Fruit fly (Drosophila melanogaster) whole organism, embryonic: Measurements from ENCODE around the gene GstO3.

Experiments used
- Bgb ChIP-seq: fragments of 200-800 bp; sonication (Bioruptor generic); IDR thresholded peaks from 2 replicates; pipeline ENCODE4 v1.3.6; 2022; ENCODE audit warnings: missing biosample characterization, missing genetic modification characterization; ENCODE audit not compliant: partially characterized antibody
- CG11695 ChIP-seq: fragments of 200-800 bp; sonication (Bioruptor generic); IDR thresholded peaks from 3 replicates; pipeline ENCODE4 v1.3.6; 2022; ENCODE audit warnings: missing biosample characterization, missing genetic modification characterization
- CG12155 ChIP-seq: fragments of 200-800 bp; sonication (Bioruptor generic); optimal IDR thresholded peaks from 3 replicates; lab custom pipeline; 2016; ENCODE audit warnings: missing biosample characterization, missing genetic modification characterization
- CG1233 ChIP-seq: fragments of 200-800 bp; sonication (Bioruptor generic); optimal IDR thresholded peaks from 4 replicates; lab custom pipeline; 2018; ENCODE audit warnings: missing biosample characterization, mild to moderate bottlenecking, missing genetic modification characterization
- CG12659 ChIP-seq: fragments of 200-800 bp; sonication (Bioruptor generic); optimal IDR thresholded peaks from 3 replicates; lab custom pipeline; 2017; ENCODE audit warnings: mild to moderate bottlenecking, missing biosample characterization, missing genetic modification reagents, missing genetic modification characterization
- CG12769 ChIP-seq: fragments of 200-800 bp; sonication (Bioruptor generic); optimal IDR thresholded peaks from 2 replicates; lab custom pipeline; 2019; ENCODE audit warnings: missing biosample characterization, mild to moderate bottlenecking, missing genetic modification characterization, moderate library complexity
- CG12942 ChIP-seq: fragments of 200-800 bp; sonication (Bioruptor generic); optimal IDR thresholded peaks from 3 replicates; lab custom pipeline; 2016; ENCODE audit warnings: missing biosample characterization, missing genetic modification characterization
- CG13287 ChIP-seq: fragments of 200-800 bp; sonication (Bioruptor generic); IDR thresholded peaks from 2 replicates; pipeline ENCODE4 v1.3.6; 2022; ENCODE audit warnings: missing biosample characterization, missing genetic modification characterization; ENCODE audit not compliant: partially characterized antibody
- CG14014 ChIP-seq: fragments of 200-800 bp; sonication (Bioruptor generic); IDR thresholded peaks from 2 replicates; pipeline ENCODE4 v1.3.6; 2022; ENCODE audit warnings: missing biosample characterization, missing genetic modification characterization
- CG15479 ChIP-seq: fragments of 200-800 bp; sonication (Bioruptor generic); optimal IDR thresholded peaks from 3 replicates; lab custom pipeline; 2019; ENCODE audit warnings: missing biosample characterization, mild to moderate bottlenecking, missing genetic modification characterization, moderate library complexity
- CG15514 ChIP-seq: fragments of 200-800 bp; sonication (Bioruptor generic); optimal IDR thresholded peaks from 3 replicates; lab custom pipeline; 2017; ENCODE audit warnings: missing biosample characterization, missing genetic modification characterization, mild to moderate bottlenecking, moderate library complexity, missing genetic modification reagents
- CG17385 ChIP-seq: fragments of 200-800 bp; sonication (Bioruptor generic); optimal IDR thresholded peaks from 3 replicates; lab custom pipeline; 2018; ENCODE audit warnings: missing biosample characterization, mild to moderate bottlenecking, missing genetic modification characterization
- CG2116 ChIP-seq: fragments of 200-800 bp; sonication (Bioruptor generic); optimal IDR thresholded peaks from 3 replicates; lab custom pipeline; 2018; ENCODE audit warnings: missing biosample characterization, mild to moderate bottlenecking, missing genetic modification characterization
- CG30403 ChIP-seq: fragments of 200-800 bp; sonication (Bioruptor generic); optimal IDR thresholded peaks from 3 replicates; lab custom pipeline; 2016; ENCODE audit warnings: missing biosample characterization, missing genetic modification characterization
- CG3407 ChIP-seq: fragments of 200-800 bp; sonication (Bioruptor generic); optimal IDR thresholded peaks from 2 replicates; lab custom pipeline; 2018; ENCODE audit warnings: missing biosample characterization, mild to moderate bottlenecking, missing genetic modification characterization
- CG43689 ChIP-seq: fragments of 200-800 bp; sonication (Bioruptor generic); IDR thresholded peaks from 2 replicates; pipeline ENCODE4 v1.3.6; 2022; ENCODE audit warnings: missing biosample characterization, missing genetic modification characterization
- CG6254 ChIP-seq: fragments of 200-800 bp; sonication (Bioruptor generic); optimal IDR thresholded peaks from 3 replicates; lab custom pipeline; 2017; ENCODE audit warnings: mild to moderate bottlenecking, missing biosample characterization, missing genetic modification reagents, missing genetic modification characterization
- CG9797 ChIP-seq: fragments of 200-800 bp; sonication (Bioruptor generic); optimal IDR thresholded peaks from 3 replicates; lab custom pipeline; 2018; ENCODE audit warnings: missing biosample characterization, mild to moderate bottlenecking, missing genetic modification characterization
- Camta ChIP-seq: fragments of 200-800 bp; sonication (Bioruptor generic); optimal IDR thresholded peaks from 2 replicates; lab custom pipeline; 2016; ENCODE audit warnings: missing biosample characterization, missing genetic modification characterization
- Dad ChIP-seq: fragments of 200-800 bp; sonication (Bioruptor generic); optimal IDR thresholded peaks from 3 replicates; lab custom pipeline; 2016; ENCODE audit warnings: missing biosample characterization, missing genetic modification characterization
- Dip3 ChIP-seq: fragments of 200-800 bp; sonication (Bioruptor generic); optimal IDR thresholded peaks from 3 replicates; lab custom pipeline; 2016; ENCODE audit warnings: missing biosample characterization, missing genetic modification characterization
- Fer2 ChIP-seq: fragments of 200-800 bp; sonication (Bioruptor generic); optimal IDR thresholded peaks from 2 replicates; lab custom pipeline; 2018; ENCODE audit warnings: missing biosample characterization, mild to moderate bottlenecking, missing genetic modification characterization, moderate library complexity
- Fer3 ChIP-seq: fragments of 200-800 bp; sonication (Bioruptor generic); optimal IDR thresholded peaks from 2 replicates; lab custom pipeline; 2018; ENCODE audit warnings: missing biosample characterization, mild to moderate bottlenecking, missing genetic modification characterization, moderate library complexity
- GATAe ChIP-seq: fragments of 200-800 bp; sonication (Bioruptor generic); conservative IDR thresholded peaks from 2 replicates; pipeline ENCODE4 v1.3.6; 2022; ENCODE audit warnings: missing biosample characterization, missing genetic modification characterization
- HLH54F ChIP-seq: fragments of 200-800 bp; sonication (Bioruptor generic); optimal IDR thresholded peaks from 3 replicates; lab custom pipeline; 2016; ENCODE audit warnings: missing biosample characterization, missing genetic modification characterization
- MBD-R2 ChIP-seq: fragments of 200-800 bp; sonication (Bioruptor generic); IDR thresholded peaks from 2 replicates; pipeline ENCODE4 v1.3.6; 2022; ENCODE audit warnings: missing biosample characterization, missing genetic modification characterization
- Ravus ChIP-seq: fragments of 200-800 bp; sonication (Bioruptor generic); IDR thresholded peaks from 2 replicates; pipeline ENCODE4 v1.3.6; 2022; ENCODE audit warnings: missing biosample characterization, missing genetic modification characterization
- Rfx ChIP-seq: fragments of 200-800 bp; sonication (Bioruptor generic); IDR thresholded peaks from 2 replicates; pipeline ENCODE4 v1.3.6; 2022; ENCODE audit warnings: missing biosample characterization, missing genetic modification characterization
- bsh ChIP-seq, 2 experiments: fragments of 200-800 bp; sonication (Bioruptor generic); optimal IDR thresholded peaks; 2 replicates each; lab custom pipeline; 2017 to 2018; ENCODE audit warnings: mild to moderate bottlenecking in 2 of 2, missing biosample characterization in 2 of 2, missing genetic modification characterization in 2 of 2, moderate library complexity in 1 of 2
- cas ChIP-seq: fragments of 200-800 bp; sonication (Bioruptor generic); IDR thresholded peaks from 2 replicates; pipeline ENCODE4 v1.3.6; 2022; ENCODE audit warnings: missing biosample characterization, missing genetic modification characterization
- cwo ChIP-seq: fragments of 200-800 bp; sonication (Bioruptor generic); optimal IDR thresholded peaks from 3 replicates; lab custom pipeline; 2017; ENCODE audit warnings: missing biosample characterization, missing genetic modification characterization, mild to moderate bottlenecking, moderate library complexity, missing genetic modification reagents
- dimm ChIP-seq: fragments of 200-800 bp; sonication (Bioruptor generic); IDR thresholded peaks from 2 replicates; pipeline ENCODE4 v1.3.6; 2022; ENCODE audit warnings: missing biosample characterization, missing genetic modification characterization
- dmrt99B ChIP-seq: fragments of 200-800 bp; sonication (Bioruptor generic); optimal IDR thresholded peaks from 2 replicates; lab custom pipeline; 2018; ENCODE audit warnings: missing biosample characterization, mild to moderate bottlenecking, missing genetic modification characterization, moderate library complexity
- dpn ChIP-seq, 2 experiments: fragments of 200-800 bp; sonication (Bioruptor generic); optimal IDR thresholded peaks; 3 replicates each; lab custom pipeline; 2016; ENCODE audit warnings: missing biosample characterization in 2 of 2, missing genetic modification characterization in 2 of 2
- dysf ChIP-seq: fragments of 200-800 bp; sonication (Bioruptor generic); IDR thresholded peaks from 3 replicates; pipeline ENCODE4 v1.3.6; 2022; ENCODE audit warnings: missing biosample characterization, missing genetic modification characterization
- gcm2 ChIP-seq: fragments of 200-800 bp; sonication (Bioruptor generic); optimal IDR thresholded peaks from 2 replicates; lab custom pipeline; 2016; ENCODE audit warnings: missing biosample characterization, missing genetic modification characterization
- gt ChIP-seq: fragments of 200-800 bp; sonication (Bioruptor generic); IDR thresholded peaks from 2 replicates; pipeline ENCODE4 v1.3.6; 2022; ENCODE audit warnings: missing biosample characterization, missing genetic modification characterization
- h ChIP-seq: fragments of >200 bp; optimal IDR thresholded peaks from 2 replicates; lab custom pipeline; 2017
- jigr1 ChIP-seq: fragments of 200-800 bp; sonication (Bioruptor generic); IDR thresholded peaks from 3 replicates; pipeline ENCODE4 v1.3.6; 2022; ENCODE audit warnings: missing biosample characterization, missing genetic modification characterization
- luna ChIP-seq: fragments of 200-800 bp; sonication (Bioruptor generic); optimal IDR thresholded peaks from 2 replicates; lab custom pipeline; 2016; ENCODE audit warnings: missing biosample characterization, missing genetic modification characterization
- nom ChIP-seq: fragments of 200-800 bp; sonication (Bioruptor generic); optimal IDR thresholded peaks from 2 replicates; lab custom pipeline; 2017; ENCODE audit warnings: missing biosample characterization, missing genetic modification characterization, mild to moderate bottlenecking, moderate library complexity, missing genetic modification reagents
- otp ChIP-seq: fragments of 200-800 bp; sonication (Bioruptor generic); IDR thresholded peaks from 3 replicates; pipeline ENCODE4, ENCODE4 v1.3.6; 2022; ENCODE audit warnings: missing biosample characterization, missing genetic modification characterization
- pfk ChIP-seq: fragments of 200-800 bp; sonication (Bioruptor generic); optimal IDR thresholded peaks from 2 replicates; lab custom pipeline; 2018; ENCODE audit warnings: missing biosample characterization, mild to moderate bottlenecking, missing genetic modification characterization, moderate library complexity
- pnt ChIP-seq: fragments of 200-800 bp; sonication (Bioruptor generic); optimal IDR thresholded peaks from 3 replicates; lab custom pipeline; 2016; ENCODE audit warnings: missing biosample characterization, missing genetic modification characterization
- pzg ChIP-seq: fragments of 200-800 bp; sonication (Bioruptor generic); optimal IDR thresholded peaks from 3 replicates; lab custom pipeline; 2018; ENCODE audit warnings: missing biosample characterization, mild to moderate bottlenecking, missing genetic modification characterization, moderate library complexity
- salm ChIP-seq: fragments of 200-800 bp; sonication (Bioruptor generic); optimal IDR thresholded peaks from 2 replicates; lab custom pipeline; 2018; ENCODE audit warnings: missing biosample characterization, mild to moderate bottlenecking, missing genetic modification characterization
- sug ChIP-seq: fragments of 200-800 bp; optimal IDR thresholded peaks from 2 replicates; lab custom pipeline; 2019; ENCODE audit warnings: missing biosample characterization, mild to moderate bottlenecking, missing genetic modification characterization, moderate library complexity
- vvl ChIP-seq: fragments of 200-800 bp; sonication (Bioruptor generic); IDR thresholded peaks from 2 replicates; pipeline ENCODE4 v1.3.6; 2022; ENCODE audit warnings: missing biosample characterization, missing genetic modification characterization
- wek ChIP-seq: fragments of 200-800 bp; sonication (Bioruptor generic); optimal IDR thresholded peaks from 3 replicates; lab custom pipeline; 2018; ENCODE audit warnings: missing biosample characterization, mild to moderate bottlenecking, missing genetic modification characterization, moderate library complexity
- zen2 ChIP-seq: fragments of 200-800 bp; sonication (Bioruptor generic); IDR thresholded peaks from 3 replicates; pipeline ENCODE4 v1.3.6; 2022; ENCODE audit warnings: missing biosample characterization, missing genetic modification characterization; ENCODE audit not compliant: partially characterized antibody
- zfh1 ChIP-seq: fragments of 200-800 bp; sonication (Bioruptor generic); IDR thresholded peaks from 3 replicates; pipeline ENCODE4 v1.3.6; 2022; ENCODE audit warnings: missing biosample characterization, missing genetic modification characterization

The GstO3 gene

dm6 chr3L:8514768-8515167 lies 3.9 kb upstream of the GstO3 start, which contains the start of gene CG6683 (continued):
- TF ChIP-seq nom (peak; percentile 9), CG15479 (GFP tag; lab: Kevin White, UChicago) (no peak), CG12155 (GFP tag; lab: Kevin White, UChicago) (no peak), CG30403 (GFP tag; lab: Kevin White, UChicago) (no peak), CG17385 (GFP tag; lab: Kevin White, UChicago) (peak; percentile 1), salm (tag; lab: Kevin White, UChicago) (no peak), zen2 (GFP tag; lab: Robert Waterston, UW) (no peak), CG12769 (no peak), MBD-R2 (GFP tag; lab: Robert Waterston, UW) (peak; percentile 45; the same call in 1 of the 2 replicates), CG12942 (GFP tag; lab: Kevin White, UChicago) (no peak), jigr1 (GFP tag; lab: Robert Waterston, UW) (no peak), Camta (GFP tag; lab: Kevin White, UChicago) (no peak), HLH54F (no peak), wek (GFP tag; lab: Kevin White, UChicago) (peak; percentile 37), CG12659 (no peak), dpn (GFP tag; optimal IDR thresholded peaks at IDR 0.05; lab: Kevin White, UChicago) (no peak), Fer2 (tag; lab: Kevin White, UChicago) (no peak), CG2116 (peak; percentile 21), CG15514 (GFP tag; lab: Kevin White, UChicago) (peak; percentile 23), luna (GFP tag; lab: Kevin White, UChicago) (no peak), dmrt99B (tag; lab: Kevin White, UChicago) (no peak), gcm2 (GFP tag; lab: Kevin White, UChicago) (no peak), vvl (GFP tag; lab: Robert Waterston, UW) (no peak), pzg (GFP tag; lab: Kevin White, UChicago) (peak; percentile 49), CG9797 (GFP tag; lab: Kevin White, UChicago) (peak; percentile 66), pfk (GFP tag; lab: Kevin White, UChicago) (no peak), CG1233 (GFP tag; lab: Kevin White, UChicago) (no peak), Ravus (GFP tag; lab: Robert Waterston, UW) (no peak), otp (GFP tag; lab: Robert Waterston, UW) (no peak), CG13287 (GFP tag; lab: Robert Waterston, UW) (no peak)

dm6 chr3L:8519232-8519631 lies 547 bp downstream of the GstO3 start:
- TF ChIP-seq CG11695 (GFP tag; lab: Robert Waterston, UW): 0 out of 3 replicates have a peak, but pooled peaks have one; percentile 24
- TF ChIP-seq CG17385 (GFP tag; lab: Kevin White, UChicago): no peak
- TF ChIP-seq h: no peak
- TF ChIP-seq CG6254 (GFP tag; lab: Kevin White, UChicago): no peak
- no peak for TF ChIP-seq zfh1
- TF ChIP-seq Fer3: peak; percentile 5
- peak; percentile 39 for TF ChIP-seq Rfx
- TF ChIP-seq Dip3 (GFP tag; lab: Kevin White, UChicago): no peak
- no peak for TF ChIP-seq dimm (GFP tag; lab: Robert Waterston, UW)
- no peak for TF ChIP-seq Dad
- TF ChIP-seq Bgb (GFP tag; lab: Robert Waterston, UW): 0 out of 2 replicates have a peak, but pooled peaks have one; percentile 11
- no peak for TF ChIP-seq cwo (GFP tag; lab: Kevin White, UChicago)
- TF ChIP-seq GATAe (GFP tag; lab: Robert Waterston, UW): peak; percentile 49; the same call in 1 of the 2 replicates
- TF ChIP-seq dysf (GFP tag; lab: Robert Waterston, UW): no peak
- TF ChIP-seq gt: no peak
- no peak for TF ChIP-seq cas (GFP tag; lab: Robert Waterston, UW)
- no peak for TF ChIP-seq CG43689
- TF ChIP-seq pnt (GFP tag; lab: Kevin White, UChicago): no peak
- no peak for TF ChIP-seq bsh (GFP tag; optimal IDR thresholded peaks at IDR 0.05; lab: Kevin White, UChicago)
- 0 out of 2 replicates have a peak, but pooled peaks have one; percentile 24 for TF ChIP-seq CG14014
- no peak for TF ChIP-seq CG3407 (GFP tag; lab: Kevin White, UChicago)
- TF ChIP-seq sug (tag; lab: Kevin White, UChicago): peak; percentile 31
